Worm (Caenorhabditis elegans) whole organism, L1 larva: Measurements from ENCODE around the gene ggtb-1.

Experiments used
- blmp-1 ChIP-seq: fragments of 150-350 bp; optimal IDR thresholded peaks from 2 replicates; lab custom pipeline; 2014; ENCODE audit warnings: missing biosample characterization, missing genetic modification characterization
- ceh-90 ChIP-seq: sonication (generic microtip); optimal IDR thresholded peaks from 2 replicates; lab custom pipeline; 2016; ENCODE audit warnings: missing genetic modification characterization, missing compliant biosample characterization
- fkh-10 ChIP-seq: sonication (generic microtip); optimal IDR thresholded peaks from 2 replicates; lab custom pipeline; 2017; ENCODE audit warnings: missing biosample characterization, missing genetic modification reagents, missing genetic modification characterization
- fos-1 ChIP-seq: fragments of 150-350 bp; optimal IDR thresholded peaks from 2 replicates; lab custom pipeline; 2014; ENCODE audit warnings: missing biosample characterization, missing genetic modification characterization
- mab-9 ChIP-seq: fragments of 200-800 bp; sonication (Bioruptor generic); IDR thresholded peaks from 2 replicates; pipeline ENCODE4 v1.3.6; 2022; ENCODE audit warnings: missing genetic modification reagents, missing genetic modification characterization, missing compliant biosample characterization
- mdl-1 ChIP-seq, 2 experiments: fragments of 150-350 bp; optimal IDR thresholded peaks; 2 replicates each; lab custom pipeline; 2014 to 2017; ENCODE audit warnings: missing biosample characterization in 2 of 2, missing genetic modification characterization in 2 of 2, inconsistent platforms in 1 of 2
- nhr-71 ChIP-seq: sonication (generic microtip); optimal IDR thresholded peaks from 2 replicates; lab custom pipeline; 2016; ENCODE audit warnings: mild to moderate bottlenecking, missing genetic modification characterization, moderate library complexity, missing compliant biosample characterization
- nhr-90 ChIP-seq: sonication (generic microtip); optimal IDR thresholded peaks from 2 replicates; lab custom pipeline; 2016; ENCODE audit warnings: mild to moderate bottlenecking, missing genetic modification characterization, missing compliant biosample characterization; ENCODE audit not compliant: poor library complexity
- rnt-1 ChIP-seq: sonication (generic microtip); optimal IDR thresholded peaks from 2 replicates; lab custom pipeline; 2016; ENCODE audit warnings: mild to moderate bottlenecking, missing genetic modification characterization, moderate library complexity, missing compliant biosample characterization
- snpc-4 ChIP-seq: fragments of 150-350 bp; optimal IDR thresholded peaks from 2 replicates; lab custom pipeline; 2014; ENCODE audit warnings: missing biosample characterization, missing genetic modification characterization
- sptf-1 ChIP-seq: fragments of 150-350 bp; optimal IDR thresholded peaks from 2 replicates; lab custom pipeline; 2014; ENCODE audit warnings: missing biosample characterization, missing genetic modification characterization
- tbx-2 ChIP-seq: sonication (generic microtip); optimal IDR thresholded peaks from 2 replicates; lab custom pipeline; 2016; ENCODE audit warnings: missing genetic modification characterization, missing compliant biosample characterization

- TF ChIP-seq nhr-71 (tag; lab: Kevin White, UChicago) (no peak), sptf-1 (no peak), mab-9 (GFP tag; lab: Robert Waterston, UW) (no peak), nhr-90 (tag; lab: Kevin White, UChicago) (no peak), fos-1 (tag; lab: Kevin White, UChicago) (no peak), tbx-2 (tag; lab: Kevin White, UChicago) (no peak), rnt-1 (tag; lab: Kevin White, UChicago) (no peak), snpc-4 (tag; lab: Kevin White, UChicago) (no peak), mdl-1 (tag; optimal IDR thresholded peaks at IDR 0.05; lab: Kevin White, UChicago) (no peak), blmp-1 (tag; lab: Kevin White, UChicago) (no peak), fkh-10 (GFP tag; lab: Kevin White, UChicago) (no peak), ceh-90 (tag; lab: Kevin White, UChicago) (no peak)
These were observed 29.6 kb upstream of the ggtb-1 start, which contains the start of gene cpg-2 for ce11 chrIII:7103940-7104440.
